Worm (Caenorhabditis elegans) whole organism, late embryonic: Measurements from ENCODE around the gene lpd-7.

Experiments used
- C08G9.2 ChIP-seq: sonication (generic microtip); optimal IDR thresholded peaks from 2 replicates; lab custom pipeline; 2016; ENCODE audit warnings: mild to moderate bottlenecking, missing genetic modification characterization, moderate library complexity, missing compliant biosample characterization
- T23F11.4 ChIP-seq: fragments of 200-800 bp; sonication (Bioruptor generic); optimal IDR thresholded peaks from 2 replicates; lab custom pipeline; 2018; ENCODE audit warnings: mild to moderate bottlenecking, missing genetic modification characterization, missing compliant biosample characterization
- Y22D7AL.16 ChIP-seq: sonication (generic microtip); optimal IDR thresholded peaks from 2 replicates; lab custom pipeline; 2016; ENCODE audit warnings: missing genetic modification characterization, missing compliant biosample characterization
- ahr-1 ChIP-seq: sonication (generic microtip); optimal IDR thresholded peaks from 2 replicates; lab custom pipeline; 2016; ENCODE audit warnings: missing genetic modification characterization, missing compliant biosample characterization
- ceh-14 ChIP-seq: sonication (generic microtip); optimal IDR thresholded peaks from 2 replicates; lab custom pipeline; 2016; ENCODE audit warnings: missing genotype, missing genetic modification characterization, missing compliant biosample characterization
- ceh-18 ChIP-seq: sonication (generic microtip); optimal IDR thresholded peaks from 2 replicates; lab custom pipeline; 2016; ENCODE audit warnings: missing genetic modification characterization, missing compliant biosample characterization
- ceh-19 ChIP-seq: fragments of 200-800 bp; sonication (Bioruptor generic); optimal IDR thresholded peaks from 2 replicates; lab custom pipeline; 2018; ENCODE audit warnings: mild to moderate bottlenecking, missing genetic modification characterization, missing compliant biosample characterization
- ceh-22 ChIP-seq: sonication (generic microtip); optimal IDR thresholded peaks from 2 replicates; lab custom pipeline; 2017; ENCODE audit warnings: missing biosample characterization, missing genetic modification characterization
- ceh-9 ChIP-seq: sonication (generic microtip); optimal IDR thresholded peaks from 2 replicates; lab custom pipeline; 2016; ENCODE audit warnings: mild to moderate bottlenecking, missing genetic modification characterization, inconsistent platforms, missing compliant biosample characterization
- ets-4 ChIP-seq: sonication (generic microtip); optimal IDR thresholded peaks from 2 replicates; lab custom pipeline; 2016; ENCODE audit warnings: missing genetic modification characterization, missing compliant biosample characterization
- fkh-6 ChIP-seq: sonication (generic microtip); optimal IDR thresholded peaks from 2 replicates; lab custom pipeline; 2016; ENCODE audit warnings: missing genetic modification characterization, missing compliant biosample characterization
- hlh-13 ChIP-seq: fragments of 200-800 bp; sonication (Bioruptor generic); optimal IDR thresholded peaks from 2 replicates; lab custom pipeline; 2018; ENCODE audit warnings: mild to moderate bottlenecking, missing genetic modification characterization, missing compliant biosample characterization
- hlh-30 ChIP-seq: sonication (generic microtip); optimal IDR thresholded peaks from 2 replicates; lab custom pipeline; 2017; ENCODE audit warnings: antibody characterized with exemption, missing genetic modification characterization, missing compliant biosample characterization; ENCODE audit not compliant: insufficient read depth
- hlh-6 ChIP-seq: sonication (generic microtip); optimal IDR thresholded peaks from 2 replicates; lab custom pipeline; 2016; ENCODE audit warnings: missing genotype, missing genetic modification characterization, missing compliant biosample characterization
- hlh-8 ChIP-seq: sonication (generic microtip); optimal IDR thresholded peaks from 2 replicates; lab custom pipeline; 2016; ENCODE audit warnings: missing genotype, missing genetic modification characterization, missing compliant biosample characterization
- lim-6 ChIP-seq: sonication (generic microtip); optimal IDR thresholded peaks from 2 replicates; lab custom pipeline; 2016; ENCODE audit warnings: missing genetic modification characterization, missing compliant biosample characterization
- lin-11 ChIP-seq: fragments of 200-800 bp; sonication (Bioruptor generic); optimal IDR thresholded peaks from 2 replicates; lab custom pipeline; 2018; ENCODE audit warnings: mild to moderate bottlenecking, missing genetic modification characterization, missing compliant biosample characterization
- madf-2 ChIP-seq: sonication (generic microtip); optimal IDR thresholded peaks from 2 replicates; lab custom pipeline; 2017; ENCODE audit warnings: missing genetic modification characterization, missing compliant biosample characterization
- mec-3 ChIP-seq: sonication (generic microtip); optimal IDR thresholded peaks from 2 replicates; lab custom pipeline; 2016; ENCODE audit warnings: borderline replicate concordance, missing genetic modification characterization, missing compliant biosample characterization
- nfya-1 ChIP-seq: sonication (generic microtip); optimal IDR thresholded peaks from 2 replicates; lab custom pipeline; 2017; ENCODE audit warnings: missing genetic modification characterization, mild to moderate bottlenecking, missing compliant biosample characterization, antibody characterized with exemption, moderate library complexity
- nhr-11 ChIP-seq: fragments of 150-350 bp; optimal IDR thresholded peaks from 2 replicates; lab custom pipeline; 2014; ENCODE audit warnings: missing biosample characterization, missing genetic modification characterization
- npax-4 ChIP-seq: sonication (generic microtip); optimal IDR thresholded peaks from 2 replicates; lab custom pipeline; 2016; ENCODE audit warnings: missing genetic modification characterization, missing compliant biosample characterization
- odd-2 ChIP-seq: sonication (generic microtip); optimal IDR thresholded peaks from 2 replicates; lab custom pipeline; 2017; ENCODE audit warnings: antibody characterized with exemption, mild to moderate bottlenecking, missing genetic modification characterization, missing compliant biosample characterization
- pax-1 ChIP-seq: fragments of 150-350 bp; optimal IDR thresholded peaks from 2 replicates; lab custom pipeline; 2014; ENCODE audit warnings: missing biosample characterization, missing genetic modification characterization
- pha-2 ChIP-seq: sonication (generic microtip); optimal IDR thresholded peaks from 2 replicates; lab custom pipeline; 2017; ENCODE audit warnings: mild to moderate bottlenecking, missing genetic modification characterization, missing compliant biosample characterization
- pha-4 ChIP-seq: fragments of 150-350 bp; optimal IDR thresholded peaks from 2 replicates; lab custom pipeline; 2018; ENCODE audit warnings: missing biosample characterization, missing genetic modification reagents, missing genetic modification characterization
- ref-2 ChIP-seq: sonication (generic microtip); optimal IDR thresholded peaks from 2 replicates; lab custom pipeline; 2016; ENCODE audit warnings: missing genetic modification characterization, missing compliant biosample characterization
- rnt-1 ChIP-seq: sonication (generic microtip); optimal IDR thresholded peaks from 2 replicates; lab custom pipeline; 2016; ENCODE audit warnings: missing genetic modification characterization, missing compliant biosample characterization
- sox-2 ChIP-seq: fragments of 200-800 bp; sonication (Bioruptor generic); IDR thresholded peaks from 2 replicates; pipeline ENCODE4 v1.3.6; 2022; ENCODE audit warnings: missing genetic modification reagents, missing genetic modification characterization, missing compliant biosample characterization
- tbx-2 ChIP-seq: sonication (generic microtip); optimal IDR thresholded peaks from 2 replicates; lab custom pipeline; 2016; ENCODE audit warnings: missing genetic modification characterization, missing compliant biosample characterization
- tbx-7 ChIP-seq: sonication (generic microtip); optimal IDR thresholded peaks from 2 replicates; lab custom pipeline; 2016; ENCODE audit warnings: missing genotype, missing genetic modification characterization, missing compliant biosample characterization
- unc-42 ChIP-seq: sonication (generic microtip); optimal IDR thresholded peaks from 2 replicates; lab custom pipeline; 2016; ENCODE audit warnings: missing genotype, missing genetic modification characterization, missing compliant biosample characterization
- unc-55 ChIP-seq: sonication (generic microtip); optimal IDR thresholded peaks from 2 replicates; lab custom pipeline; 2017; ENCODE audit warnings: missing biosample characterization, missing genetic modification reagents, missing genetic modification characterization
- ztf-16 ChIP-seq: sonication (generic microtip); optimal IDR thresholded peaks from 2 replicates; lab custom pipeline; 2017; ENCODE audit warnings: missing genetic modification characterization, missing compliant biosample characterization

The lpd-7 gene

DNA sequence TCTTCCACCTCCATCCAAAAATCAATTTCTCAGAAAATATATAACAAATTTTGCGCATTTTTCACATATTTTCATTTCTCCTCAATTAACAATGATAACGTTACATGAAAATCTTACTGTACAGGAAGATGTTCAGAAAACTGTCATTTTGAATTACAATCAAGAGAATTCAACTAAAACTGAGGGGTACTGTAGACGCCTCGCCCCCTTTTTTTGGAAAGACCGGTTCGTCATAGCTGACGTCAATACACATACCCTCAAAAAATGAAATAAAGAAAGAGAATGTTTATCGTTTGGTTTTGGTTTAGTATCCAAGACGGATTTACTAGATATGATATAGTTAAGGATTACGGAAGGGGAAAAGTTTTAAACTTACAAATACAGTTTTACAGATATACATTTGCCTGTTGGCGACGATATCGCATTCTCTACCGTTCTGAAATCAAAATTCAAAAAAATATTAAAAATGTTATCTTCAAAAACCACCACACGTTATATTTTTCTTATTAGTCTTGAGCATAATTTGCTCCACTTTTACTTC, 15.2 kb upstream of the lpd-7 start:
- no peak for TF ChIP-seq npax-4 (tag; lab: Kevin White, UChicago)
- TF ChIP-seq ahr-1 (tag; lab: Kevin White, UChicago), result no peak
- TF ChIP-seq ets-4, result no peak
- no peak for TF ChIP-seq madf-2
- no peak for TF ChIP-seq lin-11
- no peak for TF ChIP-seq lim-6
- no peak for TF ChIP-seq pha-2 (tag; lab: Kevin White, UChicago)
- no peak for TF ChIP-seq tbx-7
- no peak for TF ChIP-seq T23F11.4
- TF ChIP-seq ceh-22, result no peak
- no peak for TF ChIP-seq hlh-8 (tag; lab: Kevin White, UChicago)
- TF ChIP-seq ref-2 (tag; lab: Kevin White, UChicago), result no peak
- no peak for TF ChIP-seq hlh-6 (tag; lab: Kevin White, UChicago)
- TF ChIP-seq pax-1 (tag; lab: Kevin White, UChicago), result no peak
- no peak for TF ChIP-seq mec-3 (tag; lab: Kevin White, UChicago)
- no peak for TF ChIP-seq pha-4 (tag; lab: Kevin White, UChicago)
- TF ChIP-seq nfya-1 (tag; lab: Kevin White, UChicago), result no peak
- TF ChIP-seq Y22D7AL.16 (tag; lab: Kevin White, UChicago), result no peak

ce11 chrIII:7558658-7559057, 14.5 kb upstream of the lpd-7 start:
- TF ChIP-seq nfya-1 (tag; lab: Kevin White, UChicago) (no peak), madf-2 (no peak), npax-4 (tag; lab: Kevin White, UChicago) (no peak), unc-42 (tag; lab: Kevin White, UChicago) (peak; percentile 77), unc-55 (peak; percentile 78)

DNA sequence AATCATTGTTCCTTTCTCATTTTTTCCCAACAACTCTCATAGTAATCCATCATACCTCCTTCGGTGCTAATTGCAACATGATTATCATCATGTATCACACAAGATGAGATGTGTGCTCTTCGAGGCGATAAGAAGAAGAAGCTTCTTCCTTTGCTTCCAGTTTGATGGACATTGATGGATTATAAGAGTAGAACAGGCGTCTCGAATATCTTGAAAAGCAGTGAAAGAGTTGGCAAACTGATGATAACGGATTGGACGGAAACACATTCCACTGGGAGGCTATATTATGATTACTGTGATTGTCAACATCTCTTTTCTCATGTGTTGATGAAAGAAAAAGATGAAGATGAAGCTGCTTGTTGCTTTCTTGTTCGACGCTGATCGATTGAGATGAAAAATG, 13.3 kb upstream of the lpd-7 start:
- TF ChIP-seq unc-55 (peak; percentile 99), rnt-1 (peak; percentile 55), hlh-13 (no peak), tbx-2 (tag; lab: Kevin White, UChicago) (peak; percentile 26), ceh-18 (tag; lab: Kevin White, UChicago) (peak; percentile 73), pax-1 (tag; lab: Kevin White, UChicago) (no peak)
- TF ChIP-seq, all 69 proteins: peak for 4

DNA sequence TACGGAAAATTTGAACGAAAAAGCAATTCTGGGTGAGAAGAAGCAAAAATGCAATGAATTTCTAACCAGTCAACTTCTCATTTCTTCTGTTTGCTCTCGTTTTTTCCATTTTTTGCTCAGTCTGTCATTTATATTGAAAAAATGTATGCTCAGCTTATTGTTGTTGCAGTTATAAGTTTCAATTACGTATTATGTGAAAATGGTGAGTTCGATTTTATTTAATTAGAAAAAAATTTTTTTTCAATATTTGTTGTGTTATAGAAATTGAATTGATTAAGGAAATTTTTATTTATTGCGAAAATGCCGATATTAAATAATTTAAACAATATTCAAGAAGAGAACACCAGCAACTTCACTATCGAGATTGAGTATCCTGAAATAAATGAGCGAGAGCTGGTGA, 11.3 kb upstream of the lpd-7 start, which contains the start of gene lgc-12:
lgc-12 (plus strand) TSS at position 301 of the 400 bp plus-strand sequence.
- TF ChIP-seq odd-2, result no peak
- TF ChIP-seq ztf-16 (tag; lab: Kevin White, UChicago), result no peak
- no peak for TF ChIP-seq ceh-19 (GFP tag; lab: Kevin White, UChicago)
- TF ChIP-seq hlh-6 (tag; lab: Kevin White, UChicago), result no peak
- TF ChIP-seq ceh-14 (tag; lab: Kevin White, UChicago), result no peak
- TF ChIP-seq hlh-30, result no peak

- TF ChIP-seq nhr-11 (tag; lab: Kevin White, UChicago) (no peak), ceh-9 (tag; lab: Kevin White, UChicago) (no peak), tbx-2 (tag; lab: Kevin White, UChicago) (no peak), hlh-8 (tag; lab: Kevin White, UChicago) (no peak), npax-4 (tag; lab: Kevin White, UChicago) (no peak), fkh-6 (tag; lab: Kevin White, UChicago) (no peak), hlh-6 (tag; lab: Kevin White, UChicago) (no peak), sox-2 (GFP tag; lab: Robert Waterston, UW) (no peak), ceh-14 (tag; lab: Kevin White, UChicago) (no peak), C08G9.2 (tag; lab: Kevin White, UChicago) (no peak), tbx-7 (no peak), hlh-13 (no peak)
Measured at ce11 chrIII:7565247-7565646, 7.9 kb upstream of the lpd-7 start, which contains the start of gene ttr-8. ttr-8 (minus strand) TSS chrIII:7565347.
